Worm (Caenorhabditis elegans): ENCODE measurements around the gene gcy-19.

- TF ChIP-seq ztf-29 (GFP tag; IDR thresholded peaks at IDR 0.05) (no peak), ref-1 (GFP tag; conservative IDR thresholded peaks at IDR 0.05) (no peak), klf-2 (GFP tag; conservative IDR thresholded peaks at IDR 0.05) (no peak), tab-1 (GFP tag; IDR thresholded peaks at IDR 0.05) (no peak), med-1 (GFP tag; optimal IDR thresholded peaks at IDR 0.05; ENCODE audit: insufficient read depth) (no peak), T22C8.4 (GFP tag; IDR thresholded peaks at IDR 0.05) (no peak), flt-1 (GFP tag; IDR thresholded peaks at IDR 0.05) (no peak), cog-1 (tag; optimal IDR thresholded peaks at IDR 0.05) (no peak)
Measured at ce11 chrII:3244758-3245157, 14.4 kb downstream of the gcy-19 start.

All from whole organism, midembryonic.